Worm (Caenorhabditis elegans) whole organism, midembryonic: ENCODE results near the gene blos-7.

Experiments
- T22C8.4 ChIP-seq: fragments of 200-800 bp; sonication (Bioruptor generic); IDR thresholded peaks from 2 replicates; pipeline ENCODE4 v1.3.6; 2022; ENCODE audit warnings: missing genetic modification characterization, missing compliant biosample characterization
- flt-1 ChIP-seq: fragments of 200-800 bp; sonication (Bioruptor generic); IDR thresholded peaks from 2 replicates; pipeline ENCODE4 v1.3.6; 2022; ENCODE audit warnings: missing genetic modification characterization, missing compliant biosample characterization
- ref-1 ChIP-seq: fragments of 200-800 bp; sonication (Bioruptor generic); conservative IDR thresholded peaks from 2 replicates; pipeline ENCODE4 v1.3.6; 2022; ENCODE audit warnings: missing genetic modification reagents, missing genetic modification characterization, missing compliant biosample characterization
- ztf-29 ChIP-seq: fragments of 200-800 bp; sonication (Bioruptor generic); IDR thresholded peaks from 2 replicates; pipeline ENCODE4 v1.3.6; 2022; ENCODE audit warnings: missing genetic modification reagents, missing genetic modification characterization, missing compliant biosample characterization

ce11 chrIV:3632475-3632874, 49.8 kb upstream of the blos-7 start:
- TF ChIP-seq ref-1 (no peak), flt-1 (GFP tag; lab: Robert Waterston, UW) (no peak), T22C8.4 (GFP tag; lab: Robert Waterston, UW) (no peak), ztf-29 (no peak)
